Fruit fly (Drosophila melanogaster): Measurements from ENCODE around the gene Prp40.

dm6 chr2L:3009438-3009837, 13.6 kb upstream of the Prp40 start:
- TF ChIP-seq woc (GFP tag; optimal IDR thresholded peaks at IDR 0.05) (no peak), GATAd (GFP tag; optimal IDR thresholded peaks at IDR 0.05) (no peak), Hr78 (GFP tag; optimal IDR thresholded peaks at IDR 0.05) (no peak), usp (GFP tag; optimal IDR thresholded peaks at IDR 0.05) (no peak), sv (GFP tag; optimal IDR thresholded peaks at IDR 0.05) (no peak), Mio (GFP tag; optimal IDR thresholded peaks at IDR 0.05) (no peak), Hnf4 (GFP tag; optimal IDR thresholded peaks at IDR 0.05) (no peak), dmrt93B (GFP tag; optimal IDR thresholded peaks at IDR 0.05) (no peak), Vsx2 (GFP tag; optimal IDR thresholded peaks at IDR 0.05; ENCODE audit: partially characterized antibody) (no peak), Myc (optimal IDR thresholded peaks at IDR 0.05) (no peak)
